Worm (Caenorhabditis elegans): ENCODE data around the gene nhr-285.
"Not testable (repeated sequence)": the region's sequence is repeated elsewhere in the genome, so short reads cannot be mapped to it uniquely, and the experiment has no call there.

The nhr-285 gene

ce11 chrV:15754731-15755130 is 24.3 kb downstream of the nhr-285 start, which contains the start of gene str-8:
Gene str-8 (plus strand): TSS chrV:15755031.
- not testable (repeated sequence) for TF ChIP-seq zim-3 (tag; optimal IDR thresholded peaks at IDR 0.05); ccch-3 (GFP tag; optimal IDR thresholded peaks at IDR 0.05); mcd-1 (GFP tag; IDR thresholded peaks at IDR 0.05)

ce11 chrV:15752941-15753340 is 26.1 kb downstream of the nhr-285 start, which contains the start of gene str-5:
Gene str-5 (plus strand): TSS chrV:15753241.
- not testable (repeated sequence) for TF ChIP-seq somi-1 (GFP tag; optimal IDR thresholded peaks at IDR 0.05); K11D2.4 (GFP tag; IDR thresholded peaks at IDR 0.05); C06A6.2 (GFP tag; conservative IDR thresholded peaks at IDR 0.05)

- no peak for TF ChIP-seq atf-7 (tag; optimal IDR thresholded peaks at IDR 0.05)
- TF ChIP-seq him-1 (tag; optimal IDR thresholded peaks at IDR 0.05): no peak
- no peak for TF ChIP-seq nhr-80 (tag; optimal IDR thresholded peaks at IDR 0.05)
- TF ChIP-seq mxl-1 (tag; optimal IDR thresholded peaks at IDR 0.05): no peak
- no peak for TF ChIP-seq repo-1 (tag; optimal IDR thresholded peaks at IDR 0.05)
- TF ChIP-seq lin-26 (GFP tag; IDR thresholded peaks at IDR 0.05): no peak
- no peak for TF ChIP-seq B0261.1 (tag; optimal IDR thresholded peaks at IDR 0.05)
- TF ChIP-seq ztf-28 (GFP tag; IDR thresholded peaks at IDR 0.05): no peak
- TF ChIP-seq B0336.3 (GFP tag; IDR thresholded peaks at IDR 0.05): no peak
- TF ChIP-seq F49E8.2 (tag; optimal IDR thresholded peaks at IDR 0.05; ENCODE audit: insufficient read depth): no peak
- TF ChIP-seq ceh-100 (GFP tag; IDR thresholded peaks at IDR 0.05): no peak
- TF ChIP-seq lir-1 (GFP tag; conservative IDR thresholded peaks at IDR 0.05): no peak
- no peak for TF ChIP-seq ama-1 (optimal IDR thresholded peaks at IDR 0.05)
- no peak for TF ChIP-seq ama-1 (GFP tag; optimal IDR thresholded peaks at IDR 0.05)
Measured at ce11 chrV:15752049-15752448, 27.0 kb downstream of the nhr-285 start, which contains the start of gene str-43. Gene str-43 (minus strand): TSS chrV:15752149.

ce11 chrV:15750130-15750529 is 28.9 kb downstream of the nhr-285 start, which contains the start of gene str-6:
Gene str-6 (minus strand): TSS chrV:15750230.
- TF ChIP-seq nhr-179 (tag; optimal IDR thresholded peaks at IDR 0.05) (no peak), hlh-12 (tag; optimal IDR thresholded peaks at IDR 0.05) (no peak), ztf-28 (GFP tag; IDR thresholded peaks at IDR 0.05) (no peak), ztf-22 (GFP tag; optimal IDR thresholded peaks at IDR 0.05) (no peak), K11D2.4 (GFP tag; IDR thresholded peaks at IDR 0.05) (no peak), T26A5.8 (tag; optimal IDR thresholded peaks at IDR 0.05) (no peak), ZK185.1 (tag; optimal IDR thresholded peaks at IDR 0.05; ENCODE audit: poor library complexity, severe bottlenecking) (no peak), B0261.1 (tag; optimal IDR thresholded peaks at IDR 0.05) (no peak), F55B11.4 (tag; optimal IDR thresholded peaks at IDR 0.05; ENCODE audit: borderline replicate concordance, insufficient read depth) (no peak), Y67H2A.10 (GFP tag; conservative IDR thresholded peaks at IDR 0.05) (no peak)

- not testable (repeated sequence) for TF ChIP-seq snpc-1.1 (tag; optimal IDR thresholded peaks at IDR 0.05; ENCODE audit: insufficient read depth); T26A5.8 (tag; optimal IDR thresholded peaks at IDR 0.05); snpc-4 (GFP tag; optimal IDR thresholded peaks at IDR 0.05); snpc-4 (tag; optimal IDR thresholded peaks at IDR 0.05)
Measured at ce11 chrV:15748343-15748742, 30.7 kb downstream of the nhr-285 start, which contains the start of gene T23D5.8. Gene T23D5.8 (minus strand): TSS chrV:15748443.

ce11 chrV:15744366-15744765 is 34.7 kb downstream of the nhr-285 start, which contains the start of gene str-19:
Gene str-19 (minus strand): TSS chrV:15744466.
- not testable (repeated sequence) for TF ChIP-seq ceh-100 (GFP tag; IDR thresholded peaks at IDR 0.05); ZK185.1 (tag; optimal IDR thresholded peaks at IDR 0.05; ENCODE audit: poor library complexity, severe bottlenecking); dox-1 (GFP tag; IDR thresholded peaks at IDR 0.05)

Data from whole organism, young adult.